Fruit fly (Drosophila melanogaster) Kc167 (cell line): ENCODE measurements around the gene RhoGAP68F.

Source experiments
- h ChIP-seq: fragments of >200 bp; optimal IDR thresholded peaks from 3 replicates; lab custom pipeline; 2018; ENCODE audit warnings: missing external identifiers
- ttk ChIP-seq: sonication (Bioruptor generic); optimal IDR thresholded peaks from 2 replicates; lab custom pipeline; 2017; ENCODE audit warnings: missing external identifiers

DNA sequence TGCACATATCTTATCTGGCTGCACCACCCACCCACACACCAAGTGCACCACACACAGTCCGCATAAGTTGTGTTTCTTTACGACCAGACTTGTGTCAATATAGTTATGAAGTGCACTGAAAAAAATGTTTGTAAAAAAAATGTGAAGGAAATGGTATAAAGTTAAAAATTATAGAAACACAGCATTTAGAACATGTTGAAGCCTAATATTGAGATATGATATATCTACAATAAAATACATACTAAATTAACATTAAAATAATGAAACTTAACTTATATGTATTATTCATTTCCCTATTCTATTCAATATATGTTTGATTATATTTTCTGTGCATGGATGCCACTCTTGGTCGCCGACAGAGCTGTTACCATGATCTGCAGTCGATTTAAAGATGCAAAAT is 25.7 kb upstream of the RhoGAP68F start:
- no peak for TF ChIP-seq h (lab: Kevin White, UChicago)
- no peak for TF ChIP-seq ttk (lab: Kevin White, UChicago)
